Worm (Caenorhabditis elegans) whole organism, L4 larva: Measurements from ENCODE around the gene mlc-7.

ENCODE experiments used
- ama-1 ChIP-seq: fragments of 150-350 bp; optimal IDR thresholded peaks from 2 replicates; lab custom pipeline; 2014; ENCODE audit warnings: inconsistent platforms, mixed read lengths
- fos-1 ChIP-seq: fragments of 150-350 bp; optimal IDR thresholded peaks from 2 replicates; lab custom pipeline; 2014; ENCODE audit warnings: missing biosample characterization, missing genetic modification characterization
- lin-13 ChIP-seq: fragments of 150-350 bp; optimal IDR thresholded peaks from 2 replicates; lab custom pipeline; 2014; ENCODE audit warnings: missing biosample characterization, missing genetic modification reagents, missing genetic modification characterization
- lin-15B ChIP-seq: fragments of 150-350 bp; sonication (generic microtip); optimal IDR thresholded peaks from 3 replicates; lab custom pipeline; 2014; ENCODE audit warnings: missing biosample characterization, missing genetic modification characterization
- lin-39 ChIP-seq: fragments of 150-350 bp; optimal IDR thresholded peaks from 2 replicates; lab custom pipeline; 2014; ENCODE audit warnings: missing biosample characterization, missing genetic modification reagents, missing genetic modification characterization
- mxl-3 ChIP-seq: fragments of 200-800 bp; sonication (Bioruptor generic); optimal IDR thresholded peaks from 2 replicates; lab custom pipeline; 2018; ENCODE audit warnings: mild to moderate bottlenecking, missing genetic modification characterization, missing compliant biosample characterization
- nhr-11 ChIP-seq: fragments of 150-350 bp; optimal IDR thresholded peaks from 2 replicates; lab custom pipeline; 2014; ENCODE audit warnings: missing biosample characterization, missing genetic modification characterization
- pha-4 ChIP-seq, 2 experiments: fragments of 150-350 bp in 1 of 2; fragments of 200-800 bp in 1 of 2; sonication (Bioruptor generic) in 1 of 2; IDR thresholded peaks in 1 of 2; optimal IDR thresholded peaks in 1 of 2; 2 replicates each; pipeline versions ENCODE4 v1.3.6 to Lab custom; 2014 to 2022; ENCODE audit warnings: missing genetic modification characterization in 2 of 2, missing genetic modification reagents in 2 of 2, missing biosample characterization in 1 of 2, missing compliant biosample characterization in 1 of 2
- unc-130 ChIP-seq: sonication (generic microtip); optimal IDR thresholded peaks from 2 replicates; lab custom pipeline; 2016; ENCODE audit warnings: missing genetic modification reagents, missing genetic modification characterization, missing compliant biosample characterization

DNA sequence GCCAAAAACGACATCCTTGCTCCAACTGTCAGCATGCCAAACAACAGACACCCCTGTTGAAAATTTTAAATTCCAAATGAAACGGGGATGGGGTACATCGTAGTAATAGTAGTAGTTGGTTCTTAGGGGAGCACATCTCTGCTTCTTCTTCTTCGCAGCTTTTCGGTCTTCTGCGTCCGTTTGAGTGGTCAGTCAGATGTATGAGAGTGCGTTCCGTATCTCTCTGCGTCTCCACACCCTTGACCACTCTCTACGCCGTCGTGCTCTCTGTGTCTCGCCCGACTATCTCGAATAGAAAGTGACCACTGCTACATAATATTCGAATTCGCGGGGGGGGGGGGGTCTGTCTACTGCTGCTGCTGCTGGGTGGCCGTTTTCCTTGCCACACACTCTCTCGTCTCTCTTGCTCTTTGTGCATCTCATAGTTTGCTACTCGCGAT is 38.4 kb upstream of the mlc-7 start:
- TF ChIP-seq pha-4 (GFP tag; IDR thresholded peaks at IDR 0.05; lab: Robert Waterston, UW) (0 out of 2 replicates have a peak, but pooled peaks have one; percentile 14), pha-4 (tag; optimal IDR thresholded peaks at IDR 0.05; lab: Kevin White, UChicago) (no peak), lin-13 (no peak), fos-1 (tag; lab: Kevin White, UChicago) (no peak), ama-1 (lab: Kevin White, UChicago) (no peak), lin-39 (tag; lab: Kevin White, UChicago) (no peak), lin-15B (tag; lab: Kevin White, UChicago) (no peak), unc-130 (GFP tag; lab: Kevin White, UChicago) (no peak), mxl-3 (no peak), nhr-11 (peak; percentile 24)
